Worm (Caenorhabditis elegans) whole organism, young adult: Measurements from ENCODE around the gene T03E6.8.

ENCODE experiments used
- B0019.2 ChIP-seq: fragments of 200-800 bp; sonication (Bioruptor generic); conservative IDR thresholded peaks from 2 replicates; pipeline ENCODE4 v1.3.6; 2022; ENCODE audit warnings: missing genetic modification reagents, missing genetic modification characterization, missing compliant biosample characterization
- B0261.1 ChIP-seq: sonication (generic microtip); optimal IDR thresholded peaks from 2 replicates; lab custom pipeline; 2016; ENCODE audit warnings: mild to moderate bottlenecking, missing genetic modification characterization, moderate library complexity, missing compliant biosample characterization
- B0336.3 ChIP-seq: fragments of 200-800 bp; sonication (Bioruptor generic); IDR thresholded peaks from 2 replicates; pipeline ENCODE4 v1.3.6; 2022; ENCODE audit warnings: missing genetic modification characterization, missing compliant biosample characterization
- C06A6.2 ChIP-seq: fragments of 200-800 bp; sonication (Bioruptor generic); conservative IDR thresholded peaks from 2 replicates; pipeline ENCODE4 v1.3.6; 2022; ENCODE audit warnings: missing genetic modification characterization, missing compliant biosample characterization
- F10E7.11 ChIP-seq: sonication (generic microtip); optimal IDR thresholded peaks from 2 replicates; lab custom pipeline; 2017; ENCODE audit warnings: mild to moderate bottlenecking, missing genetic modification characterization, moderate library complexity, missing compliant biosample characterization
- F22D6.2 ChIP-seq: sonication (generic microtip); optimal IDR thresholded peaks from 2 replicates; lab custom pipeline; 2016; ENCODE audit warnings: mild to moderate bottlenecking, missing genetic modification characterization, missing compliant biosample characterization
- F23B12.7 ChIP-seq: sonication (generic microtip); optimal IDR thresholded peaks from 2 replicates; lab custom pipeline; 2017; ENCODE audit warnings: missing genetic modification characterization, mild to moderate bottlenecking, missing compliant biosample characterization, antibody characterized with exemption, moderate library complexity; ENCODE audit not compliant: insufficient read depth
- F33H1.4 ChIP-seq: fragments of 200-800 bp; sonication (Bioruptor generic); IDR thresholded peaks from 2 replicates; pipeline ENCODE4 v1.3.6; 2022; ENCODE audit warnings: missing genetic modification reagents, missing genetic modification characterization, missing compliant biosample characterization
- F57C9.4 ChIP-seq: sonication (generic microtip); optimal IDR thresholded peaks from 2 replicates; lab custom pipeline; 2017; ENCODE audit warnings: mild to moderate bottlenecking, missing genetic modification characterization, missing compliant biosample characterization
- T26A5.8 ChIP-seq: sonication (generic microtip); optimal IDR thresholded peaks from 2 replicates; lab custom pipeline; 2016; ENCODE audit warnings: missing genetic modification characterization, missing compliant biosample characterization
- Y53F4B.3 ChIP-seq: fragments of 200-800 bp; sonication (Bioruptor generic); IDR thresholded peaks from 2 replicates; pipeline ENCODE4 v1.3.6; 2022; ENCODE audit warnings: missing genetic modification reagents, missing genetic modification characterization, missing compliant biosample characterization
- ZK185.1 ChIP-seq: sonication (generic microtip); optimal IDR thresholded peaks from 2 replicates; lab custom pipeline; 2016; ENCODE audit warnings: mild to moderate bottlenecking, missing genetic modification characterization, missing compliant biosample characterization; ENCODE audit not compliant: poor library complexity, severe bottlenecking
- akir-1 ChIP-seq: fragments of 200-800 bp; sonication (Bioruptor generic); optimal IDR thresholded peaks from 2 replicates; lab custom pipeline; 2018; ENCODE audit warnings: mild to moderate bottlenecking, missing genetic modification characterization, moderate library complexity, missing compliant biosample characterization
- aptf-3 ChIP-seq: fragments of 200-800 bp; sonication (Bioruptor generic); IDR thresholded peaks from 2 replicates; pipeline ENCODE4 v1.3.6; 2022; ENCODE audit warnings: missing genetic modification characterization, missing compliant biosample characterization
- attf-5 ChIP-seq: fragments of 200-800 bp; sonication (Bioruptor generic); optimal IDR thresholded peaks from 2 replicates; lab custom pipeline; 2018; ENCODE audit warnings: mild to moderate bottlenecking, missing genetic modification characterization, missing compliant biosample characterization
- bed-1 ChIP-seq: fragments of 200-800 bp; sonication (Bioruptor generic); IDR thresholded peaks from 2 replicates; pipeline ENCODE4 v1.3.6; 2022; ENCODE audit warnings: missing genetic modification reagents, missing genetic modification characterization, missing compliant biosample characterization
- ccch-3 ChIP-seq: fragments of 200-800 bp; sonication (Bioruptor generic); optimal IDR thresholded peaks from 2 replicates; lab custom pipeline; 2018; ENCODE audit warnings: mild to moderate bottlenecking, missing genetic modification characterization, missing compliant biosample characterization
- ceh-58 ChIP-seq: fragments of 200-800 bp; sonication (Bioruptor generic); IDR thresholded peaks from 2 replicates; pipeline ENCODE4 v1.3.6; 2022; ENCODE audit warnings: missing genetic modification characterization, missing compliant biosample characterization
- ceh-91 ChIP-seq: fragments of 200-800 bp; sonication (Bioruptor generic); IDR thresholded peaks from 2 replicates; pipeline ENCODE4 v1.3.6; 2022; ENCODE audit warnings: missing genetic modification reagents, missing genetic modification characterization, missing compliant biosample characterization
- ekl-4 ChIP-seq: fragments of 200-800 bp; sonication (Bioruptor generic); IDR thresholded peaks from 2 replicates; pipeline ENCODE4 v1.3.6; 2022; ENCODE audit warnings: missing genetic modification reagents, missing genetic modification characterization, missing compliant biosample characterization
- fkh-3 ChIP-seq: sonication (generic microtip); optimal IDR thresholded peaks from 2 replicates; lab custom pipeline; 2016; ENCODE audit warnings: mild to moderate bottlenecking, missing genetic modification characterization, missing compliant biosample characterization
- hmg-1.2 ChIP-seq: fragments of 200-800 bp; sonication (Bioruptor generic); IDR thresholded peaks from 2 replicates; pipeline ENCODE4 v1.3.6; 2022; ENCODE audit warnings: missing genetic modification reagents, missing genetic modification characterization, missing compliant biosample characterization
- hrde-1 ChIP-seq: sonication (generic microtip); optimal IDR thresholded peaks from 2 replicates; lab custom pipeline; 2016; ENCODE audit warnings: missing genetic modification characterization, mild to moderate bottlenecking, missing compliant biosample characterization, moderate library complexity, missing genotype, missing genetic modification reagents, borderline replicate concordance
- hsf-1 ChIP-seq: fragments of 200-800 bp; sonication (Bioruptor generic); IDR thresholded peaks from 2 replicates; pipeline ENCODE4 v1.3.6; 2022; ENCODE audit warnings: missing genetic modification reagents, missing genetic modification characterization, missing compliant biosample characterization
- let-526 ChIP-seq: fragments of 200-800 bp; sonication (Bioruptor generic); IDR thresholded peaks from 2 replicates; pipeline ENCODE4 v1.3.6; 2022; ENCODE audit warnings: missing genetic modification reagents, missing genetic modification characterization, missing compliant biosample characterization
- let-607 ChIP-seq, 2 experiments: fragments of 200-800 bp in 1 of 2; sonication (Bioruptor generic) in 1 of 2; sonication (generic microtip) in 1 of 2; optimal IDR thresholded peaks; 2 replicates each; lab custom pipeline; 2016 to 2018; ENCODE audit warnings: mild to moderate bottlenecking in 2 of 2, missing compliant biosample characterization in 2 of 2, missing genetic modification characterization in 2 of 2, moderate library complexity in 2 of 2, missing genotype in 1 of 2
- lsl-1 ChIP-seq: fragments of 200-800 bp; sonication (Bioruptor generic); optimal IDR thresholded peaks from 2 replicates; lab custom pipeline; 2018; ENCODE audit warnings: mild to moderate bottlenecking, missing genetic modification characterization, moderate library complexity, missing compliant biosample characterization
- madf-3 ChIP-seq: fragments of 200-800 bp; sonication (Bioruptor generic); IDR thresholded peaks from 2 replicates; pipeline ENCODE4 v1.3.6; 2022; ENCODE audit warnings: missing genetic modification reagents, missing genetic modification characterization, missing compliant biosample characterization
- nfya-2 ChIP-seq: fragments of 200-800 bp; sonication (Bioruptor generic); IDR thresholded peaks from 2 replicates; pipeline ENCODE4 v1.3.6; 2022; ENCODE audit warnings: missing genetic modification reagents, missing genetic modification characterization, missing compliant biosample characterization
- nhr-120 ChIP-seq: fragments of 200-800 bp; sonication (Bioruptor generic); IDR thresholded peaks from 2 replicates; pipeline ENCODE4 v1.3.6; 2022; ENCODE audit warnings: missing genetic modification characterization, missing compliant biosample characterization
- nhr-179 ChIP-seq: sonication (generic microtip); optimal IDR thresholded peaks from 2 replicates; lab custom pipeline; 2016; ENCODE audit warnings: mild to moderate bottlenecking, missing genetic modification characterization, missing compliant biosample characterization
- nhr-27 ChIP-seq: fragments of 200-800 bp; sonication (Bioruptor generic); optimal IDR thresholded peaks from 2 replicates; lab custom pipeline; 2018; ENCODE audit warnings: mild to moderate bottlenecking, missing genetic modification characterization, moderate library complexity, missing compliant biosample characterization
- nhr-90 ChIP-seq: sonication (generic microtip); optimal IDR thresholded peaks from 2 replicates; lab custom pipeline; 2016; ENCODE audit warnings: missing genotype, mild to moderate bottlenecking, missing genetic modification characterization, missing compliant biosample characterization
- rcor-1 ChIP-seq: fragments of 200-800 bp; sonication (Bioruptor generic); IDR thresholded peaks from 2 replicates; pipeline ENCODE4 v1.3.6; 2022; ENCODE audit warnings: missing genetic modification reagents, missing genetic modification characterization, missing compliant biosample characterization
- repo-1 ChIP-seq: sonication (generic microtip); optimal IDR thresholded peaks from 2 replicates; lab custom pipeline; 2017; ENCODE audit warnings: mild to moderate bottlenecking, missing genetic modification characterization, missing compliant biosample characterization
- rpc-1 ChIP-seq, 2 experiments: fragments of 150-350 bp in 1 of 2; sonication (generic microtip) in 1 of 2; optimal IDR thresholded peaks; 2 replicates each; lab custom pipeline; 2014 to 2018; ENCODE audit warnings: missing biosample characterization in 1 of 2, missing genetic modification characterization in 1 of 2, missing genetic modification reagents in 1 of 2, missing genotype in 1 of 2
- snpc-1.1 ChIP-seq: sonication (generic microtip); optimal IDR thresholded peaks from 2 replicates; lab custom pipeline; 2017; ENCODE audit warnings: missing genetic modification characterization, mild to moderate bottlenecking, missing compliant biosample characterization, antibody characterized with exemption, moderate library complexity, missing genotype, missing genetic modification reagents; ENCODE audit not compliant: insufficient read depth
- somi-1 ChIP-seq: fragments of 200-800 bp; sonication (Bioruptor generic); optimal IDR thresholded peaks from 2 replicates; lab custom pipeline; 2018; ENCODE audit warnings: mild to moderate bottlenecking, missing genetic modification characterization, missing compliant biosample characterization
- tbx-9 ChIP-seq: sonication (generic microtip); optimal IDR thresholded peaks from 2 replicates; lab custom pipeline; 2016; ENCODE audit warnings: borderline replicate concordance, missing genetic modification characterization, inconsistent platforms, missing compliant biosample characterization
- tlf-1 ChIP-seq: fragments of 200-800 bp; sonication (Bioruptor generic); optimal IDR thresholded peaks from 2 replicates; lab custom pipeline; 2018; ENCODE audit warnings: mild to moderate bottlenecking, missing genetic modification characterization, missing compliant biosample characterization
- unc-130 ChIP-seq: sonication (generic microtip); optimal IDR thresholded peaks from 2 replicates; lab custom pipeline; 2016; ENCODE audit warnings: missing genetic modification reagents, missing genetic modification characterization, missing compliant biosample characterization
- unc-62 ChIP-seq: fragments of 150-350 bp; optimal IDR thresholded peaks from 2 replicates; lab custom pipeline; 2014; ENCODE audit warnings: missing biosample characterization, missing genetic modification reagents, missing genetic modification characterization
- zim-3 ChIP-seq: sonication (generic microtip); optimal IDR thresholded peaks from 2 replicates; lab custom pipeline; 2017; ENCODE audit warnings: mild to moderate bottlenecking, missing genetic modification characterization, moderate library complexity, missing compliant biosample characterization
- ztf-18 ChIP-seq: sonication (generic microtip); optimal IDR thresholded peaks from 2 replicates; lab custom pipeline; 2016; ENCODE audit warnings: missing genotype, mild to moderate bottlenecking, missing genetic modification characterization, missing compliant biosample characterization
- ztf-26 ChIP-seq: sonication (generic microtip); optimal IDR thresholded peaks from 2 replicates; lab custom pipeline; 2017; ENCODE audit warnings: missing genetic modification characterization, missing compliant biosample characterization
- ztf-28 ChIP-seq: fragments of 200-800 bp; sonication (Bioruptor generic); IDR thresholded peaks from 2 replicates; pipeline ENCODE4 v1.3.6; 2022; ENCODE audit warnings: missing genetic modification reagents, missing genetic modification characterization, missing compliant biosample characterization
- ztf-3 ChIP-seq: fragments of 200-800 bp; sonication (Bioruptor generic); optimal IDR thresholded peaks from 2 replicates; lab custom pipeline; 2018; ENCODE audit warnings: mild to moderate bottlenecking, missing genetic modification characterization, missing compliant biosample characterization

Gene T03E6.8

ce11 chrV:16648317-16649018 is 45.5 kb upstream of the T03E6.8 start, which contains the start of gene W06G6.20 (continued):
- no peak for TF ChIP-seq nhr-179 (tag; lab: Kevin White, UChicago)
- TF ChIP-seq zim-3: no peak
- peak; percentile 20; the same call in 1 of the 2 replicates for TF ChIP-seq hsf-1 (GFP tag; lab: Robert Waterston, UW)
- TF ChIP-seq F23B12.7: peak; percentile 70
- TF ChIP-seq B0336.3: no peak
- no peak for TF ChIP-seq F22D6.2
- TF ChIP-seq F57C9.4 (tag; lab: Kevin White, UChicago): no peak
- TF ChIP-seq rpc-1 (optimal IDR thresholded peaks at IDR 0.05; lab: Kevin White, UChicago): peak; percentile 71
- peak; percentile 90 for TF ChIP-seq rpc-1 (tag; optimal IDR thresholded peaks at IDR 0.05; lab: Kevin White, UChicago)
- TF ChIP-seq ztf-28 (GFP tag; lab: Robert Waterston, UW): no peak
- no peak for TF ChIP-seq nhr-120 (GFP tag; lab: Robert Waterston, UW)
- TF ChIP-seq bed-1 (GFP tag; lab: Robert Waterston, UW): no peak
- no peak for TF ChIP-seq ztf-26
- TF ChIP-seq nfya-2 (GFP tag; lab: Robert Waterston, UW): no peak
- no peak for TF ChIP-seq T26A5.8 (tag; lab: Kevin White, UChicago)
- TF ChIP-seq rcor-1 (GFP tag; lab: Robert Waterston, UW): no peak; the same call in 1 of the 2 replicates
- TF ChIP-seq let-607 (tag; optimal IDR thresholded peaks at IDR 0.05; lab: Kevin White, UChicago): peak in 1 of 2 experiments; percentile 44
- no peak for TF ChIP-seq ceh-91 (GFP tag; lab: Robert Waterston, UW)
- TF ChIP-seq unc-130: no peak
- TF ChIP-seq hmg-1.2 (GFP tag; lab: Robert Waterston, UW): peak; percentile 50; the same call in 1 of the 2 replicates
- no peak for TF ChIP-seq ceh-58 (GFP tag; lab: Robert Waterston, UW)
- peak; percentile 37 for TF ChIP-seq ztf-18
- TF ChIP-seq let-526 (GFP tag; lab: Robert Waterston, UW): no peak
- TF ChIP-seq lsl-1 (GFP tag; lab: Kevin White, UChicago): no peak
- no peak for TF ChIP-seq C06A6.2
- TF ChIP-seq aptf-3: no peak
- no peak for TF ChIP-seq F10E7.11 (tag; lab: Kevin White, UChicago)
- no peak for TF ChIP-seq fkh-3 (tag; lab: Kevin White, UChicago)
- TF ChIP-seq madf-3 (GFP tag; lab: Robert Waterston, UW): no peak
- TF ChIP-seq somi-1: no peak
- TF ChIP-seq hrde-1 (tag; lab: Kevin White, UChicago): no peak
- TF ChIP-seq repo-1: no peak
- TF ChIP-seq B0019.2 (GFP tag; lab: Robert Waterston, UW): no peak
- TF ChIP-seq tbx-9 (tag; lab: Kevin White, UChicago): no peak
- TF ChIP-seq nhr-90 (tag; lab: Kevin White, UChicago): peak; percentile 39
- no peak for TF ChIP-seq ccch-3 (GFP tag; lab: Kevin White, UChicago)
- TF ChIP-seq tlf-1 (GFP tag; lab: Kevin White, UChicago): no peak
- TF ChIP-seq nhr-27 (tag; lab: Kevin White, UChicago): no peak
- no peak for TF ChIP-seq ekl-4 (GFP tag; lab: Robert Waterston, UW)
- TF ChIP-seq snpc-1.1 (tag; lab: Kevin White, UChicago): peak; percentile 75
- no peak for TF ChIP-seq attf-5 (GFP tag; lab: Kevin White, UChicago)
- no peak for TF ChIP-seq ztf-3 (GFP tag; lab: Kevin White, UChicago)
- TF ChIP-seq unc-62 (GFP tag; lab: Kevin White, UChicago): no peak
- TF ChIP-seq ZK185.1 (tag; lab: Kevin White, UChicago): peak; percentile 20
- TF ChIP-seq B0261.1 (tag; lab: Kevin White, UChicago): peak; percentile 75
- no peak for TF ChIP-seq Y53F4B.3 (GFP tag; lab: Robert Waterston, UW)
- TF ChIP-seq F33H1.4 (GFP tag; lab: Robert Waterston, UW): no peak
- no peak for TF ChIP-seq akir-1
